Fruit fly (Drosophila melanogaster): ENCODE results near the gene RanBP3.
A peak's percentile ranks its signal among the peaks of the same experiment; 100 is the strongest.

The RanBP3 gene

DNA sequence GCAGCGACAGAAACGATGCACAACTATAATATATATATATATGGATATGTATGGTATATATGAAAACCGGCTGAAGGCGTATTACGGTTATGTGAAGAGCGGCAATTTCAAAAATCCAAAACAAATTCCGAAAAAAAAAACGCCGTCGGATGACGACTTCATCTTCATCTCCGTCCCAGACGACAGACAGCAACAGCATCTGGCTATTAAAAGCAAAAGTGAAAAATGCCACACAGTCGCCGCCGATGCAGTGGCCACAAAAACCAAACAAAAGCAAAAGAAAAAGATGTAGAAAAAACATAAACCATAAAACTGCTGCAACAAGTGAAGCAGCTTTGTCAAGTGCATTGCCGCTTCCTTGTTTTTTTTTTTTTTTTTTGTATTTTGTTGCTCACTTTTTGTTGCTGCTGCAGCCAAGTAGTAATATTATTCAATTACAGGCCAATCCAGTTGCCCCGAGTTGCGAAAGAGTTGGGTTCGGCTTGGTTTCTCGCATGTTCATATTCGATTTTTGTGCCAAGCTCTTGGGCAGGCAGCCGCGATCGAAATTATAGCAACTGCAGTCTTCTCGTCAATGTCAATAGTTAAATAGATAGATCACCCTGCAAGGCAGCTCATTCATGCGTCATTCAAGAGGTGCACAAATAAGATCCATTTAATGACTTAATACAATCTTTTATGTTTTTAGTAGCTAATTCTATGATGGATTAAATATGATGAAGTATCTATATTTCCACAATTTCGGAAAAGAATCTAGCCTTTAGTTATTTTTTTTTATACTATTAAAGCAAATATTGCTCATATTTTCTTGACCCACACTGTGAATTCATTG is 17.8 kb downstream of the RanBP3 start (continued):
- TF ChIP-seq CG9437 (GFP tag; optimal IDR thresholded peaks at IDR 0.05), result peak; percentile 7
- peak; percentile 92 for TF ChIP-seq Blimp-1 (GFP tag; optimal IDR thresholded peaks at IDR 0.05)
- peak; percentile 7 for TF ChIP-seq CG17359 (tag; optimal IDR thresholded peaks at IDR 0.05)
- TF ChIP-seq chinmo (GFP tag; IDR thresholded peaks at IDR 0.05; ENCODE audit: partially characterized antibody), result 0 out of 4 replicates have a peak, but pooled peaks have one; percentile 54
- peak; percentile 18 for TF ChIP-seq oc (tag; optimal IDR thresholded peaks at IDR 0.05)
- peak; percentile 3 for TF ChIP-seq CG31388 (GFP tag; optimal IDR thresholded peaks at IDR 0.05)
- no peak for TF ChIP-seq CG14965 (GFP tag; optimal IDR thresholded peaks at IDR 0.05; ENCODE audit: borderline replicate concordance)
- TF ChIP-seq CG10654 (GFP tag; optimal IDR thresholded peaks at IDR 0.05), result no peak
- peak; percentile 67 for TF ChIP-seq Drgx (GFP tag; IDR thresholded peaks at IDR 0.05)
- TF ChIP-seq Sry-β (GFP tag; optimal IDR thresholded peaks at IDR 0.05), result no peak
- peak; percentile 31 for TF ChIP-seq CG15269 (tag; optimal IDR thresholded peaks at IDR 0.05)
- peak in 1 of 2 experiments; percentile 81 for TF ChIP-seq eve (GFP tag; optimal IDR thresholded peaks at IDR 0.05)
- TF ChIP-seq Sox100B (GFP tag; optimal IDR thresholded peaks at IDR 0.05), result peak; percentile 41
- no peak for TF ChIP-seq Fer3 (tag; optimal IDR thresholded peaks at IDR 0.05)
- TF ChIP-seq gem (tag; optimal IDR thresholded peaks at IDR 0.05), result peak; percentile 52
- no peak for TF ChIP-seq CG12769 (tag; optimal IDR thresholded peaks at IDR 0.05)
- no peak for TF ChIP-seq CG4424 (GFP tag; optimal IDR thresholded peaks at IDR 0.05)
- 0 out of 2 replicates have a peak, but pooled peaks have one; percentile 35 for TF ChIP-seq CG5953 (GFP tag; IDR thresholded peaks at IDR 0.05)
- TF ChIP-seq CG11247 (GFP tag; IDR thresholded peaks at IDR 0.05), result no peak
- peak; percentile 14 for TF ChIP-seq CG7839 (tag; optimal IDR thresholded peaks at IDR 0.05)
- TF ChIP-seq Hr51 (GFP tag; optimal IDR thresholded peaks at IDR 0.05), result peak in 1 of 2 experiments; percentile 48
- peak; percentile 73 for TF ChIP-seq dmrt99B (tag; optimal IDR thresholded peaks at IDR 0.05)
- TF ChIP-seq Oli (tag; optimal IDR thresholded peaks at IDR 0.05), result peak; percentile 27
- TF ChIP-seq zfh1 (GFP tag; IDR thresholded peaks at IDR 0.05), result peak; percentile 39; the same call in 1 of the 3 replicates
- TF ChIP-seq ci (GFP tag; IDR thresholded peaks at IDR 0.05), result peak; percentile 40; the same call in 1 of the 3 replicates
- TF ChIP-seq en (GFP tag; optimal IDR thresholded peaks at IDR 0.05), result peak; percentile 2
- TF ChIP-seq nom (GFP tag; optimal IDR thresholded peaks at IDR 0.05), result peak; percentile 42
- peak; percentile 25 for TF ChIP-seq sqz (GFP tag; optimal IDR thresholded peaks at IDR 0.05)
- TF ChIP-seq sens (GFP tag), result peak; percentile 75
- TF ChIP-seq CG31441 (GFP tag; IDR thresholded peaks at IDR 0.05), result 0 out of 2 replicates have a peak, but pooled peaks have one; percentile 24
- peak; percentile 48 for TF ChIP-seq Sox102F (GFP tag; optimal IDR thresholded peaks at IDR 0.05)
- peak; percentile 13; the same call in 1 of the 3 replicates for TF ChIP-seq CG11695 (GFP tag; IDR thresholded peaks at IDR 0.05)
- TF ChIP-seq danr (GFP tag; IDR thresholded peaks at IDR 0.05), result no peak
- no peak for TF ChIP-seq CG9215 (GFP tag; IDR thresholded peaks at IDR 0.05)
- TF ChIP-seq gsb-n (tag; optimal IDR thresholded peaks at IDR 0.05), result no peak
- peak; percentile 24 for TF ChIP-seq Hsf (GFP tag; optimal IDR thresholded peaks at IDR 0.05)
- TF ChIP-seq Ssrp (tag; optimal IDR thresholded peaks at IDR 0.05), result peak; percentile 30

DNA sequence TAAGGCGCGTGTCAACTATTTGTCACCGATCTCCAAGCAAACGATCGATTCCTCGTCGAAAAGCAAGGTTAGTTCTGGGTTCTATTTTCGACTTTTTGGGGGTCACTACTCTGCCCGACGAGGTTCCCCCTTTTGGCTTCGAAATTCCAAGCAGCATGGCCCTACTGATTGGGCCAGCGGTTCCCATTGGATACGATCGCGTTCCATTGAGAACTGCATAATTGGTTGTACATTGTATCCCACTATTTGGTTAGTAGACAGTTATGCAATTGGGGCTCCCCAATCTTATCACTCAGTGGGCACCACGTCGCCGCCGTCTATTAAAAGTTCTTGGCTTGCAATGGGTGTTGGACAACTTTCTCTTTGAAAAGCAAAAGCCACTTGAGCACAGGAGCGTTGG is 18.9 kb downstream of the RanBP3 start:
- TF ChIP-seq CG8359 (GFP tag; optimal IDR thresholded peaks at IDR 0.05; ENCODE audit: borderline replicate concordance) (peak; percentile 16), Med (GFP tag) (peak; percentile 18), CG2199 (GFP tag; IDR thresholded peaks at IDR 0.05) (0 out of 3 replicates have a peak, but pooled peaks have one; percentile 22), Pdp1 (GFP tag; optimal IDR thresholded peaks at IDR 0.05) (peak in 1 of 2 experiments; percentile 91), Elba2 (GFP tag; optimal IDR thresholded peaks at IDR 0.05) (peak; percentile 51), gce (GFP tag; IDR thresholded peaks at IDR 0.05) (peak; percentile 32; the same call in 1 of the 3 replicates), Hr3 (GFP tag; optimal IDR thresholded peaks at IDR 0.05) (no peak), ERR (GFP tag; optimal IDR thresholded peaks at IDR 0.05) (no peak), Blimp-1 (GFP tag; optimal IDR thresholded peaks at IDR 0.05) (peak; percentile 68), insv (GFP tag; optimal IDR thresholded peaks at IDR 0.05) (peak in 1 of 2 experiments; percentile 54), CG11247 (GFP tag; IDR thresholded peaks at IDR 0.05) (no peak), CG12769 (tag; optimal IDR thresholded peaks at IDR 0.05) (peak; percentile 24)
